Worm (Caenorhabditis elegans): ENCODE results near the gene npr-12.

Gene npr-12

ce11 chrIV:6957341-6957740 is 19.9 kb upstream of the npr-12 start, which contains the start of gene jnk-1:
TSS of gene jnk-1 (plus strand) at chrIV:6957641.
- TF ChIP-seq mdl-1 (tag; optimal IDR thresholded peaks at IDR 0.05) (no peak), ces-1 (GFP tag; optimal IDR thresholded peaks at IDR 0.05) (no peak), nhr-11 (tag; optimal IDR thresholded peaks at IDR 0.05) (no peak), hlh-4 (tag; optimal IDR thresholded peaks at IDR 0.05) (no peak), pag-3 (tag; optimal IDR thresholded peaks at IDR 0.05; ENCODE audit: borderline replicate concordance, insufficient read depth) (no peak), Y116A8C.19 (tag; optimal IDR thresholded peaks at IDR 0.05; ENCODE audit: borderline replicate concordance) (no peak), nhr-237 (tag; optimal IDR thresholded peaks at IDR 0.05) (no peak), efl-3 (GFP tag; optimal IDR thresholded peaks at IDR 0.05) (no peak), tlp-1 (tag; optimal IDR thresholded peaks at IDR 0.05) (no peak), sptf-1 (tag; optimal IDR thresholded peaks at IDR 0.05) (no peak), nhr-71 (tag; optimal IDR thresholded peaks at IDR 0.05) (no peak), nhr-28 (tag; optimal IDR thresholded peaks at IDR 0.05) (no peak), rnt-1 (tag; optimal IDR thresholded peaks at IDR 0.05) (no peak), ets-5 (GFP tag; IDR thresholded peaks at IDR 0.05) (no peak), mep-1 (tag; optimal IDR thresholded peaks at IDR 0.05) (no peak), ceh-90 (tag; optimal IDR thresholded peaks at IDR 0.05) (no peak), ama-1 (optimal IDR thresholded peaks at IDR 0.05) (no peak)

- TF ChIP-seq alr-1 (tag; optimal IDR thresholded peaks at IDR 0.05; ENCODE audit: borderline replicate concordance) = no peak
- peak; percentile 76 for TF ChIP-seq fkh-10 (GFP tag; optimal IDR thresholded peaks at IDR 0.05)
- peak; percentile 39 for TF ChIP-seq nhr-71 (tag; optimal IDR thresholded peaks at IDR 0.05)
- TF ChIP-seq nhr-11 (tag; optimal IDR thresholded peaks at IDR 0.05) = no peak
- TF ChIP-seq fkh-8 (tag; optimal IDR thresholded peaks at IDR 0.05) = peak; percentile 20
- no peak for TF ChIP-seq xbp-1 (tag; optimal IDR thresholded peaks at IDR 0.05)
- no peak for TF ChIP-seq sup-37 (GFP tag; optimal IDR thresholded peaks at IDR 0.05)
- TF ChIP-seq nhr-47 (tag; optimal IDR thresholded peaks at IDR 0.05) = peak; percentile 19
- peak; percentile 10 for TF ChIP-seq swsn-7 (tag; optimal IDR thresholded peaks at IDR 0.05)
- peak; percentile 15 for TF ChIP-seq tbx-2 (tag; optimal IDR thresholded peaks at IDR 0.05)
- peak; percentile 23 for TF ChIP-seq dsc-1 (tag; optimal IDR thresholded peaks at IDR 0.05)
- no peak for TF ChIP-seq nhr-19 (GFP tag; conservative IDR thresholded peaks at IDR 0.05)
- TF ChIP-seq lin-14 (GFP tag; optimal IDR thresholded peaks at IDR 0.05) = peak; percentile 85
- no peak for TF ChIP-seq zip-4 (GFP tag; optimal IDR thresholded peaks at IDR 0.05)
- TF ChIP-seq F16B12.6 (tag; optimal IDR thresholded peaks at IDR 0.05) = no peak
- peak; percentile 56 for TF ChIP-seq unc-86 (tag; optimal IDR thresholded peaks at IDR 0.05)
- no peak for TF ChIP-seq sptf-1 (tag; optimal IDR thresholded peaks at IDR 0.05)
- no peak for TF ChIP-seq hlh-17 (GFP tag; optimal IDR thresholded peaks at IDR 0.05; ENCODE audit: borderline replicate concordance)
- peak in 1 of 2 experiments; percentile 29 for TF ChIP-seq lsy-2 (tag; optimal IDR thresholded peaks at IDR 0.05)
- TF ChIP-seq lin-15B (tag; optimal IDR thresholded peaks at IDR 0.05) = no peak
- no peak for TF ChIP-seq pqm-1 (tag; optimal IDR thresholded peaks at IDR 0.05)
- peak; percentile 8 for TF ChIP-seq mep-1 (tag; optimal IDR thresholded peaks at IDR 0.05)
- TF ChIP-seq ceh-8 (GFP tag; optimal IDR thresholded peaks at IDR 0.05) = no peak
- TF ChIP-seq nhr-28 (tag; optimal IDR thresholded peaks at IDR 0.05) = no peak
- TF ChIP-seq C16A3.4 (tag; optimal IDR thresholded peaks at IDR 0.05) = no peak
- TF ChIP-seq ces-1 (GFP tag; optimal IDR thresholded peaks at IDR 0.05) = peak; percentile 46
- no peak for TF ChIP-seq snpc-4 (tag; optimal IDR thresholded peaks at IDR 0.05)
These were observed 19.2 kb upstream of the npr-12 start for ce11 chrIV:6956668-6957067.

ce11 chrIV:6954682-6955081 is 17.2 kb upstream of the npr-12 start:
- no peak for TF ChIP-seq ceh-88 (GFP tag; IDR thresholded peaks at IDR 0.05)
- TF ChIP-seq irx-1 (tag; optimal IDR thresholded peaks at IDR 0.05) = peak; percentile 37
- TF ChIP-seq nhr-47 (tag; optimal IDR thresholded peaks at IDR 0.05) = peak; percentile 24
- no peak for TF ChIP-seq tbx-2 (tag; optimal IDR thresholded peaks at IDR 0.05)
- no peak for TF ChIP-seq zag-1 (tag; optimal IDR thresholded peaks at IDR 0.05)
- TF ChIP-seq lin-14 (GFP tag; optimal IDR thresholded peaks at IDR 0.05) = peak; percentile 79
- no peak for TF ChIP-seq mdl-1 (tag; optimal IDR thresholded peaks at IDR 0.05)
- TF ChIP-seq egl-27 (tag; optimal IDR thresholded peaks at IDR 0.05) = no peak
- TF ChIP-seq zip-4 (GFP tag; optimal IDR thresholded peaks at IDR 0.05) = no peak
- TF ChIP-seq lsy-2 (tag; optimal IDR thresholded peaks at IDR 0.05) = peak in 1 of 2 experiments; percentile 35
- TF ChIP-seq ces-1 (GFP tag; optimal IDR thresholded peaks at IDR 0.05) = no peak
- no peak for TF ChIP-seq vab-15 (tag; optimal IDR thresholded peaks at IDR 0.05)
- TF ChIP-seq unc-86 (tag; optimal IDR thresholded peaks at IDR 0.05) = peak; percentile 59
- TF ChIP-seq fkh-10 (GFP tag; optimal IDR thresholded peaks at IDR 0.05) = peak; percentile 95
- TF ChIP-seq C16A3.4 (tag; optimal IDR thresholded peaks at IDR 0.05) = no peak
- no peak for TF ChIP-seq lin-39 (tag; optimal IDR thresholded peaks at IDR 0.05)
- no peak for TF ChIP-seq fkh-8 (tag; optimal IDR thresholded peaks at IDR 0.05)
- TF ChIP-seq mep-1 (tag; optimal IDR thresholded peaks at IDR 0.05) = no peak
- TF ChIP-seq lin-15B (tag; optimal IDR thresholded peaks at IDR 0.05) = no peak
- no peak for TF ChIP-seq sup-37 (GFP tag; optimal IDR thresholded peaks at IDR 0.05)
- TF ChIP-seq sptf-1 (tag; optimal IDR thresholded peaks at IDR 0.05) = no peak
- TF ChIP-seq pag-3 (tag; optimal IDR thresholded peaks at IDR 0.05; ENCODE audit: borderline replicate concordance, insufficient read depth) = no peak
- TF ChIP-seq ztf-11 (tag; optimal IDR thresholded peaks at IDR 0.05) = no peak
- peak in 1 of 2 experiments; percentile 17 for TF ChIP-seq lin-35 (GFP tag; optimal IDR thresholded peaks at IDR 0.05)
- no peak for TF ChIP-seq jun-1 (tag; optimal IDR thresholded peaks at IDR 0.05)

All from whole organism, L1 larva.